Fruit fly (Drosophila melanogaster) whole organism, embryonic: Measurements from ENCODE around the gene Adsl.

Experiments used
- Atf-2 ChIP-seq: fragments of 200-800 bp; sonication (Bioruptor generic); optimal IDR thresholded peaks from 2 replicates; lab custom pipeline; 2016; ENCODE audit warnings: missing biosample characterization, missing genetic modification characterization
- Atf3 ChIP-seq: fragments of 200-800 bp; sonication (Bioruptor generic); optimal IDR thresholded peaks from 3 replicates; lab custom pipeline; 2016; ENCODE audit warnings: missing biosample characterization, missing genetic modification characterization
- Bteb2 ChIP-seq: fragments of 200-800 bp; sonication (Bioruptor generic); optimal IDR thresholded peaks from 2 replicates; lab custom pipeline; 2016; ENCODE audit warnings: missing biosample characterization, missing genetic modification characterization
- CG1024 ChIP-seq: fragments of 200-800 bp; sonication (Bioruptor generic); IDR thresholded peaks from 2 replicates; pipeline ENCODE4 v1.3.6; 2022; ENCODE audit warnings: missing biosample characterization, missing genetic modification characterization
- CG11504 ChIP-seq: fragments of 200-800 bp; sonication (Bioruptor generic); optimal IDR thresholded peaks from 3 replicates; lab custom pipeline; 2019; ENCODE audit warnings: missing biosample characterization, mild to moderate bottlenecking, missing genetic modification characterization, moderate library complexity
- CG11695 ChIP-seq: fragments of 200-800 bp; sonication (Bioruptor generic); IDR thresholded peaks from 3 replicates; pipeline ENCODE4 v1.3.6; 2022; ENCODE audit warnings: missing biosample characterization, missing genetic modification characterization
- CG14441 ChIP-seq: fragments of 200-800 bp; sonication (Bioruptor generic); IDR thresholded peaks from 2 replicates; pipeline ENCODE4 v1.3.6; 2022; ENCODE audit warnings: missing biosample characterization, missing genetic modification characterization
- CG14860 ChIP-seq: fragments of 200-800 bp; sonication (Bioruptor generic); IDR thresholded peaks from 3 replicates; pipeline ENCODE4 v1.3.6; 2022; ENCODE audit warnings: missing biosample characterization, missing genetic modification characterization; ENCODE audit not compliant: partially characterized antibody
- CG15479 ChIP-seq: fragments of 200-800 bp; sonication (Bioruptor generic); optimal IDR thresholded peaks from 3 replicates; lab custom pipeline; 2019; ENCODE audit warnings: missing biosample characterization, mild to moderate bottlenecking, missing genetic modification characterization, moderate library complexity
- CG32532 ChIP-seq: fragments of 200-800 bp; sonication (Bioruptor generic); IDR thresholded peaks from 2 replicates; pipeline ENCODE4 v1.3.6; 2022; ENCODE audit warnings: missing biosample characterization, missing genetic modification characterization
- CG32772 ChIP-seq: fragments of 200-800 bp; sonication (Bioruptor generic); IDR thresholded peaks from 2 replicates; pipeline ENCODE4 v1.3.6; 2022; ENCODE audit warnings: missing biosample characterization, missing genetic modification characterization
- CG3838 ChIP-seq: fragments of 200-800 bp; sonication (Bioruptor generic); optimal IDR thresholded peaks from 3 replicates; lab custom pipeline; 2016; ENCODE audit warnings: missing biosample characterization, missing genetic modification characterization
- CG42726 ChIP-seq: fragments of 200-800 bp; sonication (Bioruptor generic); IDR thresholded peaks from 2 replicates; pipeline ENCODE4 v1.3.6; 2022; ENCODE audit warnings: missing biosample characterization, missing genetic modification characterization; ENCODE audit not compliant: partially characterized antibody
- CG4854 ChIP-seq: fragments of 200-800 bp; sonication (Bioruptor generic); optimal IDR thresholded peaks from 2 replicates; lab custom pipeline; 2016; ENCODE audit warnings: missing biosample characterization, missing genetic modification characterization, inconsistent platforms
- CG5180 ChIP-seq: fragments of 200-800 bp; sonication (Bioruptor generic); optimal IDR thresholded peaks from 3 replicates; lab custom pipeline; 2017; ENCODE audit warnings: missing biosample characterization, missing genetic modification characterization, mild to moderate bottlenecking, moderate library complexity, missing genetic modification reagents
- CG6254 ChIP-seq: fragments of 200-800 bp; sonication (Bioruptor generic); optimal IDR thresholded peaks from 3 replicates; lab custom pipeline; 2017; ENCODE audit warnings: mild to moderate bottlenecking, missing biosample characterization, missing genetic modification reagents, missing genetic modification characterization
- CG6683 ChIP-seq: fragments of 200-800 bp; sonication (Bioruptor generic); optimal IDR thresholded peaks from 2 replicates; lab custom pipeline; 2017; ENCODE audit warnings: missing biosample characterization, mild to moderate bottlenecking, missing genetic modification characterization, missing genetic modification reagents
- CG6765 ChIP-seq: fragments of 200-800 bp; sonication (Bioruptor generic); optimal IDR thresholded peaks from 3 replicates; lab custom pipeline; 2017; ENCODE audit warnings: missing biosample characterization, mild to moderate bottlenecking, missing genetic modification characterization
- CG8388 ChIP-seq: fragments of 200-800 bp; sonication (Bioruptor generic); optimal IDR thresholded peaks from 2 replicates; lab custom pipeline; 2019; ENCODE audit warnings: missing biosample characterization, mild to moderate bottlenecking, missing genetic modification characterization, moderate library complexity
- CG8924 ChIP-seq: fragments of 200-800 bp; optimal IDR thresholded peaks from 3 replicates; lab custom pipeline; 2019; ENCODE audit warnings: missing biosample characterization, mild to moderate bottlenecking, missing genetic modification characterization, moderate library complexity
- CTCF ChIP-seq: fragments of 200-800 bp; sonication (Bioruptor generic); optimal IDR thresholded peaks from 2 replicates; lab custom pipeline; 2017; ENCODE audit warnings: missing biosample characterization, mild to moderate bottlenecking, missing genetic modification characterization, moderate library complexity
- D ChIP-seq, 2 experiments: fragments of 200-800 bp in 1 of 2; fragments of >200 bp in 1 of 2; sonication (Bioruptor generic) in 1 of 2; optimal IDR thresholded peaks; 2 replicates in 1 of 2; 3 replicates in 1 of 2; lab custom pipeline; 2017; ENCODE audit warnings: mild to moderate bottlenecking in 1 of 2, missing biosample characterization in 1 of 2, missing genetic modification characterization in 1 of 2, missing genetic modification reagents in 1 of 2
- D19A ChIP-seq: fragments of 200-800 bp; optimal IDR thresholded peaks from 3 replicates; lab custom pipeline; 2019; ENCODE audit warnings: missing biosample characterization, mild to moderate bottlenecking, missing genetic modification characterization, moderate library complexity
- E2f1 ChIP-seq: fragments of 200-800 bp; sonication (Bioruptor generic); IDR thresholded peaks from 2 replicates; pipeline ENCODE4 v1.3.6; 2022; ENCODE audit warnings: missing biosample characterization, missing genetic modification characterization
- Ets65A ChIP-seq: fragments of 200-800 bp; sonication (Bioruptor generic); peaks from one replicate; lab custom pipeline; 2016; ENCODE audit warnings: missing biosample characterization, missing genetic modification characterization
- Hand ChIP-seq: fragments of 200-800 bp; sonication (Bioruptor generic); optimal IDR thresholded peaks from 2 replicates; lab custom pipeline; 2017; ENCODE audit warnings: mild to moderate bottlenecking, missing biosample characterization, missing genetic modification reagents, missing genetic modification characterization
- Lim3 ChIP-seq: fragments of 200-800 bp; sonication (Bioruptor generic); IDR thresholded peaks from 2 replicates; pipeline ENCODE4 v1.3.6; 2022; ENCODE audit warnings: missing biosample characterization, missing genetic modification characterization
- NK7.1 ChIP-seq: fragments of 200-800 bp; sonication (Bioruptor generic); optimal IDR thresholded peaks from 3 replicates; lab custom pipeline; 2016; ENCODE audit warnings: missing biosample characterization, missing genetic modification characterization
- Nf-YA ChIP-seq: fragments of 200-800 bp; sonication (Bioruptor generic); IDR thresholded peaks from 2 replicates; pipeline ENCODE4 v1.3.6; 2022; ENCODE audit warnings: missing biosample characterization, missing genetic modification characterization
- PHDP ChIP-seq: fragments of 200-800 bp; sonication (Bioruptor generic); optimal IDR thresholded peaks from 3 replicates; lab custom pipeline; 2018; ENCODE audit warnings: missing biosample characterization, mild to moderate bottlenecking, missing genetic modification characterization, moderate library complexity
- Sin3A ChIP-seq: fragments of >200 bp; optimal IDR thresholded peaks from 2 replicates; lab custom pipeline; 2018
- al ChIP-seq: fragments of 200-800 bp; sonication (Bioruptor generic); IDR thresholded peaks from 2 replicates; pipeline ENCODE4 v1.3.6; 2022; ENCODE audit warnings: missing biosample characterization, missing genetic modification characterization
- bab2 ChIP-seq: fragments of 200-800 bp; sonication (Bioruptor generic); optimal IDR thresholded peaks from 2 replicates; lab custom pipeline; 2016; ENCODE audit warnings: missing biosample characterization, missing genetic modification characterization
- bowl ChIP-seq: fragments of 200-800 bp; sonication (Bioruptor generic); IDR thresholded peaks from 2 replicates; pipeline ENCODE4 v1.3.6; 2022; ENCODE audit warnings: missing biosample characterization, missing genetic modification characterization
- caup ChIP-seq: fragments of 200-800 bp; sonication (Bioruptor generic); optimal IDR thresholded peaks from 3 replicates; lab custom pipeline; 2017; ENCODE audit warnings: missing biosample characterization, mild to moderate bottlenecking, missing genetic modification characterization, moderate library complexity; ENCODE audit not compliant: severe bottlenecking
- emc ChIP-seq: fragments of 200-800 bp; sonication (Bioruptor generic); optimal IDR thresholded peaks from 2 replicates; lab custom pipeline; 2016; ENCODE audit warnings: missing biosample characterization, missing genetic modification characterization
- knrl ChIP-seq: fragments of 200-800 bp; sonication (Bioruptor generic); IDR thresholded peaks from 3 replicates; pipeline ENCODE4 v1.3.6; 2022; ENCODE audit warnings: missing biosample characterization, missing genetic modification characterization; ENCODE audit not compliant: partially characterized antibody
- maf-S ChIP-seq: fragments of 200-800 bp; sonication (Bioruptor generic); optimal IDR thresholded peaks from 2 replicates; lab custom pipeline; 2016; ENCODE audit warnings: missing biosample characterization, missing genetic modification characterization
- oc ChIP-seq: fragments of 200-800 bp; sonication (Bioruptor generic); optimal IDR thresholded peaks from 2 replicates; lab custom pipeline; 2018; ENCODE audit warnings: missing biosample characterization, mild to moderate bottlenecking, missing genetic modification characterization, moderate library complexity
- otp ChIP-seq: fragments of 200-800 bp; sonication (Bioruptor generic); IDR thresholded peaks from 3 replicates; pipeline ENCODE4, ENCODE4 v1.3.6; 2022; ENCODE audit warnings: missing biosample characterization, missing genetic modification characterization
- pho ChIP-seq: fragments of 200-800 bp; sonication (Bioruptor generic); optimal IDR thresholded peaks from 2 replicates; lab custom pipeline; 2016; ENCODE audit warnings: missing biosample characterization, missing genetic modification characterization
- pum ChIP-seq: fragments of 200-800 bp; sonication (Bioruptor generic); optimal IDR thresholded peaks from 2 replicates; lab custom pipeline; 2016; ENCODE audit warnings: missing biosample characterization, missing genetic modification characterization
- salm ChIP-seq: fragments of 200-800 bp; sonication (Bioruptor generic); optimal IDR thresholded peaks from 2 replicates; lab custom pipeline; 2018; ENCODE audit warnings: missing biosample characterization, mild to moderate bottlenecking, missing genetic modification characterization
- shn ChIP-seq: fragments of 200-800 bp; sonication (Bioruptor generic); optimal IDR thresholded peaks from 3 replicates; lab custom pipeline; 2016; ENCODE audit warnings: missing biosample characterization, missing genetic modification characterization
- tio ChIP-seq: fragments of 200-800 bp; sonication (Bioruptor generic); optimal IDR thresholded peaks from 2 replicates; lab custom pipeline; 2017; ENCODE audit warnings: missing biosample characterization, missing genetic modification characterization, inconsistent platforms
- tna ChIP-seq: fragments of 200-800 bp; sonication (Bioruptor generic); IDR thresholded peaks from 2 replicates; pipeline ENCODE4 v1.3.6; 2022; ENCODE audit warnings: missing biosample characterization, missing genetic modification characterization; ENCODE audit not compliant: partially characterized antibody
- trem ChIP-seq: fragments of 200-800 bp; optimal IDR thresholded peaks from 3 replicates; lab custom pipeline; 2019; ENCODE audit warnings: missing biosample characterization, mild to moderate bottlenecking, missing genetic modification characterization, moderate library complexity
- wdn ChIP-seq: fragments of 200-800 bp; sonication (Bioruptor generic); IDR thresholded peaks from 2 replicates; pipeline ENCODE4 v1.3.6; 2022; ENCODE audit warnings: missing biosample characterization, missing genetic modification characterization
- zen2 ChIP-seq: fragments of 200-800 bp; sonication (Bioruptor generic); IDR thresholded peaks from 3 replicates; pipeline ENCODE4 v1.3.6; 2022; ENCODE audit warnings: missing biosample characterization, missing genetic modification characterization; ENCODE audit not compliant: partially characterized antibody
- zfh2 ChIP-seq: fragments of 200-800 bp; sonication (Bioruptor generic); optimal IDR thresholded peaks from 2 replicates; lab custom pipeline; 2016; ENCODE audit warnings: missing biosample characterization, missing genetic modification characterization

The Adsl gene

dm6 chr3R:17052465-17053149, 31.7 kb upstream of the Adsl start (continued):
- TF ChIP-seq CG11695 (GFP tag; lab: Robert Waterston, UW) (peak; percentile 18; the same call in 1 of the 3 replicates), CG42726 (GFP tag; lab: Robert Waterston, UW) (no peak), Atf3 (GFP tag; lab: Kevin White, UChicago) (peak; percentile 3), CG5180 (GFP tag; lab: Kevin White, UChicago) (no peak), Ets65A (GFP tag; lab: Kevin White, UChicago) (peak; percentile 75), CG6765 (GFP tag; lab: Kevin White, UChicago) (no peak), CG4854 (no peak), CG6254 (GFP tag; lab: Kevin White, UChicago) (peak; percentile 33), Hand (GFP tag; lab: Kevin White, UChicago) (no peak), PHDP (tag; lab: Kevin White, UChicago) (no peak), CTCF (GFP tag; lab: Kevin White, UChicago) (no peak), CG14860 (GFP tag; lab: Robert Waterston, UW) (no peak), D (optimal IDR thresholded peaks at IDR 0.05; lab: Kevin White, UChicago) (no peak), D (GFP tag; optimal IDR thresholded peaks at IDR 0.05; lab: Kevin White, UChicago) (peak; percentile 65), CG32532 (GFP tag; lab: Robert Waterston, UW) (no peak), zfh2 (GFP tag; lab: Kevin White, UChicago) (no peak), Bteb2 (GFP tag; lab: Kevin White, UChicago) (no peak), shn (no peak), caup (GFP tag; lab: Kevin White, UChicago) (no peak), pho (GFP tag; lab: Kevin White, UChicago) (no peak), trem (tag; lab: Kevin White, UChicago) (peak; percentile 52), otp (GFP tag; lab: Robert Waterston, UW) (no peak), CG11504 (tag; lab: Kevin White, UChicago) (peak; percentile 16), pum (GFP tag; lab: Kevin White, UChicago) (peak; percentile 25), knrl (GFP tag; lab: Robert Waterston, UW) (no peak), emc (no peak), wdn (GFP tag; lab: Robert Waterston, UW) (no peak), Nf-YA (GFP tag; lab: Robert Waterston, UW) (no peak), al (GFP tag; lab: Robert Waterston, UW) (no peak), CG8388 (GFP tag; lab: Kevin White, UChicago) (peak; percentile 62), salm (no peak), zen2 (no peak), E2f1 (GFP tag; lab: Robert Waterston, UW) (0 out of 2 replicates have a peak, but pooled peaks have one; percentile 13), Atf-2 (GFP tag; lab: Kevin White, UChicago) (no peak), CG1024 (GFP tag; lab: Robert Waterston, UW) (no peak), Lim3 (GFP tag; lab: Robert Waterston, UW) (no peak), bowl (GFP tag; lab: Robert Waterston, UW) (no peak), CG15479 (GFP tag; lab: Kevin White, UChicago) (no peak), CG32772 (no peak), oc (no peak), NK7.1 (GFP tag; lab: Kevin White, UChicago) (no peak), D19A (tag; lab: Kevin White, UChicago) (peak; percentile 64), CG8924 (tag; lab: Kevin White, UChicago) (peak; percentile 62), tna (GFP tag; lab: Robert Waterston, UW) (no peak), bab2 (GFP tag; lab: Kevin White, UChicago) (no peak), Sin3A (lab: Kevin White, UChicago) (no peak), maf-S (no peak), CG14441 (GFP tag; lab: Robert Waterston, UW) (no peak), CG3838 (GFP tag; lab: Kevin White, UChicago) (no peak), tio (GFP tag; lab: Kevin White, UChicago) (peak; percentile 36), CG6683 (GFP tag; lab: Kevin White, UChicago) (no peak)
